Fruit fly (Drosophila melanogaster) whole organism, embryonic: ENCODE data around the gene CG10845.

Source experiments
- ATbp ChIP-seq: fragments of 200-800 bp; sonication (Bioruptor generic); optimal IDR thresholded peaks from 2 replicates; lab custom pipeline; 2017; ENCODE audit warnings: missing biosample characterization, mild to moderate bottlenecking, missing genetic modification characterization, missing genetic modification reagents
- Abd-B ChIP-seq: fragments of 200-800 bp; sonication (Bioruptor generic); optimal IDR thresholded peaks from 2 replicates; lab custom pipeline; 2018; ENCODE audit warnings: missing biosample characterization, mild to moderate bottlenecking, missing genetic modification characterization, moderate library complexity
- Aef1 ChIP-seq: fragments of 200-800 bp; sonication (Bioruptor generic); IDR thresholded peaks from 3 replicates; pipeline ENCODE4 v1.3.6; 2022; ENCODE audit warnings: missing biosample characterization, missing genetic modification characterization
- Bdp1 ChIP-seq: fragments of 200-800 bp; sonication (Bioruptor generic); optimal IDR thresholded peaks from 3 replicates; lab custom pipeline; 2016; ENCODE audit warnings: missing biosample characterization, missing genetic modification characterization
- CG10209 ChIP-seq: fragments of 200-800 bp; sonication (Bioruptor generic); optimal IDR thresholded peaks from 3 replicates; lab custom pipeline; 2017; ENCODE audit warnings: missing biosample characterization, mild to moderate bottlenecking, missing genetic modification characterization, missing genetic modification reagents
- CG10267 ChIP-seq: fragments of 200-800 bp; sonication (Bioruptor generic); optimal IDR thresholded peaks from 2 replicates; lab custom pipeline; 2018; ENCODE audit warnings: missing biosample characterization, mild to moderate bottlenecking, missing genetic modification characterization, moderate library complexity
- CG10979 ChIP-seq: fragments of 200-800 bp; sonication (Bioruptor generic); optimal IDR thresholded peaks from 2 replicates; lab custom pipeline; 2018; ENCODE audit warnings: missing biosample characterization, mild to moderate bottlenecking, missing genetic modification characterization, moderate library complexity
- CG12155 ChIP-seq: fragments of 200-800 bp; sonication (Bioruptor generic); optimal IDR thresholded peaks from 3 replicates; lab custom pipeline; 2016; ENCODE audit warnings: missing biosample characterization, missing genetic modification characterization
- CG14014 ChIP-seq: fragments of 200-800 bp; sonication (Bioruptor generic); IDR thresholded peaks from 2 replicates; pipeline ENCODE4 v1.3.6; 2022; ENCODE audit warnings: missing biosample characterization, missing genetic modification characterization
- CG15269 ChIP-seq: fragments of 200-800 bp; sonication (Bioruptor generic); optimal IDR thresholded peaks from 2 replicates; lab custom pipeline; 2018; ENCODE audit warnings: missing biosample characterization, mild to moderate bottlenecking, missing genetic modification characterization, moderate library complexity
- CG1603 ChIP-seq: fragments of 200-800 bp; sonication (Bioruptor generic); optimal IDR thresholded peaks from 2 replicates; lab custom pipeline; 2019; ENCODE audit warnings: missing biosample characterization, mild to moderate bottlenecking, missing genetic modification characterization, moderate library complexity
- CG17612 ChIP-seq: fragments of 200-800 bp; sonication (Bioruptor generic); IDR thresholded peaks from 2 replicates; pipeline ENCODE4 v1.3.6; 2022; ENCODE audit warnings: missing biosample characterization, missing genetic modification characterization
- CG2120 ChIP-seq: fragments of 200-800 bp; sonication (Bioruptor generic); optimal IDR thresholded peaks from 3 replicates; lab custom pipeline; 2016; ENCODE audit warnings: missing biosample characterization, missing genetic modification characterization
- CG32772 ChIP-seq: fragments of 200-800 bp; sonication (Bioruptor generic); IDR thresholded peaks from 2 replicates; pipeline ENCODE4 v1.3.6; 2022; ENCODE audit warnings: missing biosample characterization, missing genetic modification characterization
- CG43689 ChIP-seq: fragments of 200-800 bp; sonication (Bioruptor generic); IDR thresholded peaks from 2 replicates; pipeline ENCODE4 v1.3.6; 2022; ENCODE audit warnings: missing biosample characterization, missing genetic modification characterization
- CG5245 ChIP-seq: fragments of 200-800 bp; sonication (Bioruptor generic); optimal IDR thresholded peaks from 3 replicates; lab custom pipeline; 2016; ENCODE audit warnings: missing biosample characterization, missing genetic modification characterization
- CG6689 ChIP-seq: fragments of 200-800 bp; sonication (Bioruptor generic); IDR thresholded peaks from 2 replicates; pipeline ENCODE4 v1.3.6; 2022; ENCODE audit warnings: missing biosample characterization, missing genetic modification characterization
- CG7372 ChIP-seq: fragments of 200-800 bp; sonication (Bioruptor generic); IDR thresholded peaks from 2 replicates; pipeline ENCODE4 v1.3.6; 2022; ENCODE audit warnings: missing biosample characterization, missing genetic modification characterization
- CG8924 ChIP-seq: fragments of 200-800 bp; optimal IDR thresholded peaks from 3 replicates; lab custom pipeline; 2019; ENCODE audit warnings: missing biosample characterization, mild to moderate bottlenecking, missing genetic modification characterization, moderate library complexity
- CG9727 ChIP-seq: fragments of 200-800 bp; sonication (Bioruptor generic); optimal IDR thresholded peaks from 3 replicates; lab custom pipeline; 2017; ENCODE audit warnings: missing biosample characterization, mild to moderate bottlenecking, missing genetic modification characterization
- CoRest ChIP-seq: fragments of 200-800 bp; sonication (Bioruptor generic); optimal IDR thresholded peaks from 3 replicates; lab custom pipeline; 2018; ENCODE audit warnings: missing biosample characterization, mild to moderate bottlenecking, missing genetic modification characterization, moderate library complexity
- Eip74EF ChIP-seq, 2 experiments: fragments of 200-800 bp in 1 of 2; fragments of >200 bp in 1 of 2; sonication (Bioruptor generic) in 1 of 2; optimal IDR thresholded peaks; 2 replicates each; lab custom pipeline; 2017 to 2019; ENCODE audit warnings: missing biosample characterization in 2 of 2, missing genetic modification characterization in 2 of 2, mild to moderate bottlenecking in 1 of 2, moderate library complexity in 1 of 2
- Fer1 ChIP-seq: fragments of 200-800 bp; sonication (Bioruptor generic); optimal IDR thresholded peaks from 2 replicates; lab custom pipeline; 2017; ENCODE audit warnings: missing biosample characterization, mild to moderate bottlenecking, missing genetic modification characterization
- HLH54F ChIP-seq: fragments of 200-800 bp; sonication (Bioruptor generic); optimal IDR thresholded peaks from 3 replicates; lab custom pipeline; 2016; ENCODE audit warnings: missing biosample characterization, missing genetic modification characterization
- Lhr ChIP-seq: fragments of 200-800 bp; sonication (Bioruptor generic); optimal IDR thresholded peaks from 3 replicates; lab custom pipeline; 2017; ENCODE audit warnings: mild to moderate bottlenecking, missing biosample characterization, missing genetic modification reagents, missing genetic modification characterization
- Lpt ChIP-seq: fragments of >200 bp; optimal IDR thresholded peaks from 2 replicates; lab custom pipeline; 2018; ENCODE audit warnings: missing biosample characterization, missing genetic modification characterization
- MESR4 ChIP-seq: fragments of 200-800 bp; sonication (Bioruptor generic); optimal IDR thresholded peaks from 2 replicates; lab custom pipeline; 2018; ENCODE audit warnings: missing biosample characterization, mild to moderate bottlenecking, missing genetic modification characterization, moderate library complexity
- Meics ChIP-seq: fragments of 200-800 bp; sonication (Bioruptor generic); optimal IDR thresholded peaks from 2 replicates; lab custom pipeline; 2017; ENCODE audit warnings: missing biosample characterization, mild to moderate bottlenecking, missing genetic modification characterization
- NfI ChIP-seq: fragments of 200-800 bp; sonication (Bioruptor generic); optimal IDR thresholded peaks from 3 replicates; lab custom pipeline; 2018; ENCODE audit warnings: missing biosample characterization, mild to moderate bottlenecking, missing genetic modification characterization, moderate library complexity
- Oli ChIP-seq: fragments of 200-800 bp; sonication (Bioruptor generic); optimal IDR thresholded peaks from 2 replicates; lab custom pipeline; 2018; ENCODE audit warnings: missing biosample characterization, mild to moderate bottlenecking, missing genetic modification characterization, moderate library complexity
- Pdp1 ChIP-seq, 2 experiments: fragments of 200-800 bp; sonication (Bioruptor generic); optimal IDR thresholded peaks; 3 replicates each; lab custom pipeline; 2016; ENCODE audit warnings: missing biosample characterization in 2 of 2, missing genetic modification characterization in 2 of 2, mild to moderate bottlenecking in 1 of 2, moderate library complexity in 1 of 2
- Ptx1 ChIP-seq: fragments of 200-800 bp; sonication (Bioruptor generic); IDR thresholded peaks from 2 replicates; pipeline ENCODE4 v1.3.6; 2022; ENCODE audit warnings: missing biosample characterization, missing genetic modification characterization
- Six4 ChIP-seq: fragments of 200-800 bp; sonication (Bioruptor generic); optimal IDR thresholded peaks from 2 replicates; lab custom pipeline; 2016; ENCODE audit warnings: missing biosample characterization, missing genetic modification characterization
- Sox100B ChIP-seq: fragments of 200-800 bp; sonication (Bioruptor generic); optimal IDR thresholded peaks from 3 replicates; lab custom pipeline; 2018; ENCODE audit warnings: missing biosample characterization, mild to moderate bottlenecking, missing genetic modification characterization
- Xbp1 ChIP-seq: fragments of 200-800 bp; sonication (Bioruptor generic); optimal IDR thresholded peaks from 3 replicates; lab custom pipeline; 2016; ENCODE audit warnings: missing biosample characterization, mild to moderate bottlenecking, missing genetic modification characterization
- Xrp1 ChIP-seq: fragments of 200-800 bp; sonication (Bioruptor generic); IDR thresholded peaks from 2 replicates; pipeline ENCODE4 v1.3.6; 2022; ENCODE audit warnings: missing biosample characterization, missing genetic modification characterization
- bab2 ChIP-seq: fragments of 200-800 bp; sonication (Bioruptor generic); optimal IDR thresholded peaks from 2 replicates; lab custom pipeline; 2016; ENCODE audit warnings: missing biosample characterization, missing genetic modification characterization
- btn ChIP-seq: fragments of 200-800 bp; sonication (Bioruptor generic); optimal IDR thresholded peaks from 2 replicates; lab custom pipeline; 2016; ENCODE audit warnings: missing biosample characterization, missing genetic modification characterization
- crc ChIP-seq: fragments of 200-800 bp; sonication (Bioruptor generic); optimal IDR thresholded peaks from 2 replicates; lab custom pipeline; 2016; ENCODE audit warnings: missing biosample characterization, missing genetic modification characterization
- dpn ChIP-seq, 2 experiments: fragments of 200-800 bp; sonication (Bioruptor generic); optimal IDR thresholded peaks; 3 replicates each; lab custom pipeline; 2016; ENCODE audit warnings: missing biosample characterization in 2 of 2, missing genetic modification characterization in 2 of 2
- fd3F ChIP-seq: fragments of 200-800 bp; sonication (Bioruptor generic); optimal IDR thresholded peaks from 2 replicates; lab custom pipeline; 2018; ENCODE audit warnings: missing biosample characterization, mild to moderate bottlenecking, missing genetic modification characterization, moderate library complexity
- gsb-n ChIP-seq: fragments of 200-800 bp; sonication (Bioruptor generic); optimal IDR thresholded peaks from 3 replicates; lab custom pipeline; 2018; ENCODE audit warnings: missing biosample characterization, mild to moderate bottlenecking, missing genetic modification characterization
- ken ChIP-seq: fragments of 200-800 bp; sonication (Bioruptor generic); IDR thresholded peaks from 3 replicates; pipeline ENCODE4 v1.3.6; 2022; ENCODE audit warnings: missing biosample characterization, missing genetic modification characterization
- lab ChIP-seq: fragments of 200-800 bp; sonication (Bioruptor generic); optimal IDR thresholded peaks from 3 replicates; lab custom pipeline; 2017; ENCODE audit warnings: missing biosample characterization, missing genetic modification characterization, mild to moderate bottlenecking, moderate library complexity, missing genetic modification reagents
- nmo ChIP-seq: fragments of 200-800 bp; sonication (Bioruptor generic); optimal IDR thresholded peaks from 2 replicates; lab custom pipeline; 2018; ENCODE audit warnings: missing biosample characterization, mild to moderate bottlenecking, missing genetic modification characterization, moderate library complexity
- prd ChIP-seq, 3 experiments: fragments of >200 bp in 2 of 3; fragments of 200-800 bp in 1 of 3; sonication (Bioruptor generic) in 1 of 3; optimal IDR thresholded peaks in 2 of 3; IDR thresholded peaks in 1 of 3; 2 replicates in 2 of 3; 3 replicates in 1 of 3; pipeline versions ENCODE4 v1.3.6 to Lab custom; 2017 to 2022; ENCODE audit warnings: missing biosample characterization in 1 of 3, missing genetic modification characterization in 1 of 3
- run ChIP-seq: fragments of 200-800 bp; sonication (Bioruptor generic); optimal IDR thresholded peaks from 3 replicates; lab custom pipeline; 2018; ENCODE audit warnings: missing biosample characterization, mild to moderate bottlenecking, missing genetic modification characterization
- sr ChIP-seq: fragments of 200-800 bp; sonication (Bioruptor generic); IDR thresholded peaks from 3 replicates; pipeline ENCODE4 v1.3.6; 2022; ENCODE audit warnings: missing biosample characterization, missing genetic modification characterization
- tup ChIP-seq: fragments of 200-800 bp; sonication (Bioruptor generic); optimal IDR thresholded peaks from 2 replicates; lab custom pipeline; 2016; ENCODE audit warnings: missing biosample characterization, mild to moderate bottlenecking, missing genetic modification characterization, moderate library complexity

CG10845 gene

dm6 chr3R:24905959-24906634 is 5.2 kb downstream of the CG10845 start, which contains the start of gene CG13643:
TSS of gene CG13643 (minus strand) at chr3R:24906004.
- TF ChIP-seq nmo (GFP tag; lab: Kevin White, UChicago) (peak; percentile 45), CG12155 (GFP tag; lab: Kevin White, UChicago) (no peak), Bdp1 (GFP tag; lab: Kevin White, UChicago) (no peak), MESR4 (GFP tag; lab: Kevin White, UChicago) (no peak), CG7372 (GFP tag; lab: Robert Waterston, UW) (peak; percentile 80), CoRest (tag; lab: Kevin White, UChicago) (no peak), Meics (GFP tag; lab: Kevin White, UChicago) (peak; percentile 53), Fer1 (GFP tag; lab: Kevin White, UChicago) (no peak), CG6689 (GFP tag; lab: Robert Waterston, UW) (0 out of 2 replicates have a peak, but pooled peaks have one; percentile 13), CG8924 (tag; lab: Kevin White, UChicago) (peak; percentile 30), ATbp (GFP tag; lab: Kevin White, UChicago) (no peak), Abd-B (no peak), NfI (peak; percentile 5), Sox100B (GFP tag; lab: Kevin White, UChicago) (peak; percentile 68), ken (GFP tag; lab: Robert Waterston, UW) (0 out of 3 replicates have a peak, but pooled peaks have one; percentile 23), CG5245 (GFP tag; lab: Kevin White, UChicago) (no peak), CG10209 (peak; percentile 34), HLH54F (no peak), bab2 (GFP tag; lab: Kevin White, UChicago) (no peak), CG32772 (no peak), dpn (GFP tag; optimal IDR thresholded peaks at IDR 0.05; lab: Kevin White, UChicago) (no peak), Pdp1 (GFP tag; optimal IDR thresholded peaks at IDR 0.05; lab: Kevin White, UChicago) (no peak), run (tag; lab: Kevin White, UChicago) (peak; percentile 13), Lhr (GFP tag; lab: Kevin White, UChicago) (no peak), crc (GFP tag; lab: Kevin White, UChicago) (no peak), sr (GFP tag; lab: Robert Waterston, UW) (no peak), Ptx1 (GFP tag; lab: Robert Waterston, UW) (no peak), Aef1 (GFP tag; lab: Robert Waterston, UW) (no peak), gsb-n (tag; lab: Kevin White, UChicago) (no peak), prd (optimal IDR thresholded peaks at IDR 0.05; lab: Kevin White, UChicago) (no peak), prd (GFP tag; IDR thresholded peaks at IDR 0.05; lab: Robert Waterston, UW) (0 out of 3 replicates have a peak, but pooled peaks have one; percentile 9), CG17612 (GFP tag; lab: Robert Waterston, UW) (no peak), Eip74EF (GFP tag; optimal IDR thresholded peaks at IDR 0.05; lab: Kevin White, UChicago) (no peak), Xbp1 (GFP tag; lab: Kevin White, UChicago) (no peak), CG2120 (GFP tag; lab: Kevin White, UChicago) (no peak), Lpt (GFP tag; lab: Kevin White, UChicago) (no peak), lab (GFP tag; lab: Kevin White, UChicago) (peak; percentile 52), Oli (peak; percentile 33), tup (GFP tag; lab: Kevin White, UChicago) (no peak), CG9727 (GFP tag; lab: Kevin White, UChicago) (peak; percentile 13), CG1603 (tag; lab: Kevin White, UChicago) (no peak), CG15269 (tag; lab: Kevin White, UChicago) (peak; percentile 67), fd3F (GFP tag; lab: Kevin White, UChicago) (peak; percentile 11), Six4 (no peak), CG14014 (0 out of 2 replicates have a peak, but pooled peaks have one; percentile 35), Xrp1 (GFP tag; lab: Robert Waterston, UW) (no peak), CG43689 (GFP tag; lab: Robert Waterston, UW) (no peak), CG10267 (tag; lab: Kevin White, UChicago) (peak; percentile 30), CG10979 (tag; lab: Kevin White, UChicago) (peak; percentile 43), btn (GFP tag; lab: Kevin White, UChicago) (no peak)
